Worm (Caenorhabditis elegans): ENCODE data around the gene M01D1.12.
"Not testable (repeated sequence)": the region's sequence is repeated elsewhere in the genome, so short reads cannot be mapped to it uniquely, and the experiment has no call there.

M01D1.12 gene

DNA sequence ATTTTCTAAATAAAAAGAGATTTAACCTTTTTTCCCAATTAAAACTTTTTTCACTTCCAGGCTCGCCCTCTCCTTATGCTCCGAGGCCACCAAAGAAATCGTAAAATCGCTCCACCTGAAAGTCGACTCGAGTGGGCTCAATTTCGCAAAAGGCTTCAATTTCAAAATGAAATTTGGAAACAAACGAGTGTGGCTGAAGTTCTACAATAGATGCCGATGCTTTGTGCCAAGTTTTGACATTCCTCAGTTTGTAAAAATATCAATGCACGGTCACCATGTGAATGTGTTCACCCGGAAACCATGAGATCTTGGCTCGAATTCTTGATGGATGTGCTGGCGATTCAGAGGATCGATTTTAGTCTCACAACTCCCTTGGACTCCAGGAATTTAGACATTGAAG is at the start of gene M01D1.12:
Gene M01D1.12 (plus strand): TSS at position 301 of the 400 bp plus-strand sequence.
- no peak for TF ChIP-seq scrt-1 (GFP tag; IDR thresholded peaks at IDR 0.05)
- no peak for TF ChIP-seq hnd-1 (tag; optimal IDR thresholded peaks at IDR 0.05)
- no peak for TF ChIP-seq aly-1 (tag; optimal IDR thresholded peaks at IDR 0.05)
- TF ChIP-seq pes-1 (GFP tag; IDR thresholded peaks at IDR 0.05), result no peak
- no peak for TF ChIP-seq tbx-11 (GFP tag; IDR thresholded peaks at IDR 0.05)
- TF ChIP-seq hmg-4 (GFP tag; optimal IDR thresholded peaks at IDR 0.05), result no peak
- TF ChIP-seq ceh-36 (tag; optimal IDR thresholded peaks at IDR 0.05), result no peak
- TF ChIP-seq ceh-13 (GFP tag; optimal IDR thresholded peaks at IDR 0.05), result no peak
- no peak for TF ChIP-seq hmbx-1 (tag; optimal IDR thresholded peaks at IDR 0.05)
- TF ChIP-seq B0310.2 (tag; optimal IDR thresholded peaks at IDR 0.05), result no peak

DNA sequence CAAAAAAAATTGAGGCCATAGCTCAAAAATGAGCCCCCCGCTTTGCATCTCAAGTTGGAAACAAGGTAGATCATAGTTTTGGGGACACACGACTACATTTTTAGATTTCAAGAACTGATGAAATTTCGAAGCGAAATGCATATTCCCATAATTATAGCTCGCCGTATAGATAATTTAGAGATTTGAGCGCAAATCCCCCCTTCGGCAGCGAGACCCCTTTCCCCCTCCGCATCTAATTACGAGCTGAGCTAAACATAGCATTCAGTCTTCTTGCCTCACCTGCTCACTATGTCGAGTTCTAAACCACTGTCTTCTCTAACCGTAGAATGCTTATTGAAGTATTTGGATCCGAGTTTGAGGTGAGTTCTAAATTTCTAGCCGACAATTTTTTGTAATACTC is 47.6 kb upstream of the M01D1.12 start, which contains the start of the genes fbxc-17 and fbxc-15:
Gene fbxc-17 (minus strand): TSS at position 101 of the 400 bp plus-strand sequence.
Gene fbxc-15 (plus strand): TSS at position 289 of the 400 bp plus-strand sequence.
- TF ChIP-seq aly-1 (tag; optimal IDR thresholded peaks at IDR 0.05) (no peak), tbx-37 (GFP tag; conservative IDR thresholded peaks at IDR 0.05) (no peak), flt-1 (GFP tag; IDR thresholded peaks at IDR 0.05) (no peak), ama-1 (optimal IDR thresholded peaks at IDR 0.05) (no peak), tbx-11 (GFP tag; IDR thresholded peaks at IDR 0.05) (no peak)

DNA sequence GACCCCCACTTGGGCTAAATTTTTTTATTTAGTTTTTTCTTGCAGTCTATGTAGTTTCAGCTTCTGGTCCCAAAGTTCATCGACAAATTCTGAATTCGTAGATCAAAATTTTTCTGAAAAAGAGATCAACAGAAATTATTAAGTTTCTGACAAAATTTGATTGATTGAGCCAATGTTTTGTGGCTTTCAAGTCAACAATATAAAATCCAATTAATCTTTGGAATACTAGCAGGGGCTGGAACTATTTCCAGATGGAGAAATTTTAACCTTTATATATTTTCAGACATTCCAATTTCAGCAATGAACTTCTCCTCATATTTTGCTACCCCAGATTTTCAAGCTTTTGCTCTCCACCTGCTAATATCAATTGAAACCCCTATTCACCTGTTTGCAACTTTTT is 43.9 kb upstream of the M01D1.12 start, which contains the start of gene srh-274:
Gene srh-274 (plus strand): TSS at position 301 of the 400 bp plus-strand sequence.
- no peak for TF ChIP-seq ets-7 (tag; optimal IDR thresholded peaks at IDR 0.05)
- no peak for TF ChIP-seq hmbx-1 (tag; optimal IDR thresholded peaks at IDR 0.05)
- TF ChIP-seq ceh-36 (tag; optimal IDR thresholded peaks at IDR 0.05), result no peak
- no peak for TF ChIP-seq F13C5.2 (tag; optimal IDR thresholded peaks at IDR 0.05)
- no peak for TF ChIP-seq ama-1 (optimal IDR thresholded peaks at IDR 0.05)
- TF ChIP-seq hmg-4 (GFP tag; optimal IDR thresholded peaks at IDR 0.05), result no peak

DNA sequence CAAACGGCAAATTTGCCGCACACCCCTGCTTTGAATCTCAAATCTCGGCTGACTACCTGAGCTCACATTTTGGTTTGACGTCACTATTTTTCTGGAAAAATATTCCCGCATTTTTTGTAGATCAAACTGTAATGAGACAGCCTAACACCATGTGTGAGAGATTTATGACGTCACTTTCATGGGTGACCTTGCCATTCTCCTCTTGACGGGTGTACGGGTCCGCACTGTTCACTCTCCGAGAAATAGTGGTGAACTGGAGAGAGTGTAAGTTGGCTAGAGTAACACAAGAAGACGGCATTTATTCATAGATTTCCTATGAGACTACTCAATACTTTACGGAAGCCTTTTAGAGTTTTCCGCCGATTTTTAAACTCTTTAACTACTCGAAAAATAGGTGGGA is 41.1 kb upstream of the M01D1.12 start, which contains the start of gene fbxc-40:
Gene fbxc-40 (plus strand): TSS at position 301 of the 400 bp plus-strand sequence.
- not testable (repeated sequence) for TF ChIP-seq B0310.2 (tag; optimal IDR thresholded peaks at IDR 0.05); hmbx-1 (tag; optimal IDR thresholded peaks at IDR 0.05); hmg-4 (GFP tag; optimal IDR thresholded peaks at IDR 0.05)

DNA sequence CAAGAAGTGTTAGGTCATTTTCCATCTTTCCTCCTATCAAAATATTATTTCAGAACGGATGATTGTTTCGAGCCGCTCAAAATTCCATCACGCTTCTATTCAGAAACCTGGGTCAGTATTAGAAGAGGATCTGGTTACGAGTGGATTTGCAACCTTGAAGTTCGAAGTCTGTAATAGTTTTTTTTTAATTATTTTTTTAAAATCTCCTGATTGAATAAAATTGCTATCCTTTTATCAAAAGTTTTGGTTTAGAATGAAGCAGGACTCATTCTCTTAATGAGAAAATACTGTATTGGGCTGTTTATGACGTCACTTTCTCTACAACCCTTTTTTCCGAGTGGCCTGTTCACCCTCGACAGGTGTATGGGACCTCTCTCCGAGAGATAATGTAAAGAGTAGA is 38.3 kb upstream of the M01D1.12 start, which contains the start of gene fbxc-39:
Gene fbxc-39 (plus strand): TSS at position 301 of the 400 bp plus-strand sequence.
- TF ChIP-seq hnd-1 (tag; optimal IDR thresholded peaks at IDR 0.05) (no peak), tbx-37 (GFP tag; conservative IDR thresholded peaks at IDR 0.05) (no peak)

DNA sequence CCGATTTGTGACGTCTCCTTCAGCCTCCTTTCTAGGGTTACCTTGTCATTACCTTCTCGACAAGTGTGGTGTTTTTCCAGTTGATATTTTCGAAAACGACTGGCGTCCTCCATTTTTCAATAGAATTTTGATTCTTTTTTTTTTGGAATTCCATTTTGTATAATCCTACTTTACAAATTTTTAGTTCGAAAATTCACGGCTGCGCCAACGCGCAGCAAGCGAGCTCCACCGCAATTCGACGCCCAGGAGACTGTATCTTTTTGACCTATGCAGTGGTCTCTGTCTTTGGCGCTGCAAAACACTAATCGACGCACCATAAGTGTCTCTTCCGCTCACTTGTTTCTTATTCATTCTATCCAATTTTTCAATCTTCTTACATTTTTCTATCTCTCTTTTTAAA is 35.5 kb upstream of the M01D1.12 start, which contains the start of gene fbxc-42:
Gene fbxc-42 (plus strand): TSS at position 301 of the 400 bp plus-strand sequence.
- TF ChIP-seq hmg-4 (GFP tag; optimal IDR thresholded peaks at IDR 0.05) (no peak), B0310.2 (tag; optimal IDR thresholded peaks at IDR 0.05) (no peak)

DNA sequence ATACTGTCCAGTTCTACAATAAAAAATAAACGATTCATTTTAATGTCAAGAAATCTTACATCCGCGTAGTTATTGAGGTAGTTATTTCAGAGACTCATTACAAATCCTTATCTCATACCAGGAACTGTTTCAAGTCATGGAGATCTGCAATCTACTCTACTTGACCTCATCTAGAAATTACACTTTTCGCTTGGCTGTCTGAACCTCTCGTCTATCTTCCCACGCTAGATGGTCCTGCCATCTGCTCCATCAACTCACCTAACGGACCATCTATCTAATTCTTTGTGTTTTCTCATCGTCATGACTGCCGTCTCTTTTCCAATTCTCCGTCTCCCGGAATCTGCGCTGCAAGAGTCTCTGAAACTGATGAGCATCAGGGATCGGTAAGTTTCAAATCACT is 32.5 kb upstream of the M01D1.12 start, which contains the start of gene F45D11.7:
Gene F45D11.7 (plus strand): TSS at position 301 of the 400 bp plus-strand sequence.
- TF ChIP-seq sea-1 (GFP tag; conservative IDR thresholded peaks at IDR 0.05); aly-1 (tag; optimal IDR thresholded peaks at IDR 0.05); scrt-1 (GFP tag; IDR thresholded peaks at IDR 0.05): not testable (repeated sequence)

DNA sequence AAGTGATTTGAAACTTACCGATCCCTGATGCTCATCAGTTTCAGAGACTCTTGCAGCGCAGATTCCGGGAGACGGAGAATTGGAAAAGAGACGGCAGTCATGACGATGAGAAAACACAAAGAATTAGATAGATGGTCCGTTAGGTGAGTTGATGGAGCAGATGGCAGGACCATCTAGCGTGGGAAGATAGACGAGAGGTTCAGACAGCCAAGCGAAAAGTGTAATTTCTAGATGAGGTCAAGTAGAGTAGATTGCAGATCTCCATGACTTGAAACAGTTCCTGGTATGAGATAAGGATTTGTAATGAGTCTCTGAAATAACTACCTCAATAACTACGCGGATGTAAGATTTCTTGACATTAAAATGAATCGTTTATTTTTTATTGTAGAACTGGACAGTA is 30.7 kb upstream of the M01D1.12 start, which contains the start of gene F45D11.11:
Gene F45D11.11 (minus strand): TSS at position 101 of the 400 bp plus-strand sequence.
- TF ChIP-seq ama-1 (optimal IDR thresholded peaks at IDR 0.05); tra-4 (tag; optimal IDR thresholded peaks at IDR 0.05); hmbx-1 (tag; optimal IDR thresholded peaks at IDR 0.05): not testable (repeated sequence)

DNA sequence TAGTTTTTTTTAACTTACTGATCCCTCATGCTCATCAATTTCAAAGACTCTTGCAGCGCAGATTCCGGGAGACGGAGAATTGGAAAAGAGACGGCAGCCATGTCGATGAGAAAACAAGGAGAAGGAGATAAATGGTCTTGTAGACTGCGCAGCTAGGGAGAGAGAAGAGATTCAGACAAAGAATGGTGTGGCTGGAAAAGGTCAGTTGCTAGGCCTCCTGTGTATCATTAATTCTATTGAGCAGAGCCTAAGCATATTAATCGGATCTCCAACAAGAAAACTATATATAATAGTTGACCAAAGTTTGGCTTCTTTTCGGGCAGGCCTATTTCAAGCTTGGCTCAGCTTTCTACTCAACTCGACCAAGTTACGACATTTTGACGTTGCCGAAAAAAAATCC is 27.3 kb upstream of the M01D1.12 start, which contains the start of gene fbxb-29:
Gene fbxb-29 (minus strand): TSS at position 101 of the 400 bp plus-strand sequence.
- no peak for TF ChIP-seq pes-1 (GFP tag; IDR thresholded peaks at IDR 0.05)
- TF ChIP-seq scrt-1 (GFP tag; IDR thresholded peaks at IDR 0.05), result no peak
- no peak for TF ChIP-seq tra-4 (tag; optimal IDR thresholded peaks at IDR 0.05)
- TF ChIP-seq hmg-4 (GFP tag; optimal IDR thresholded peaks at IDR 0.05), result no peak
- no peak for TF ChIP-seq ama-1 (optimal IDR thresholded peaks at IDR 0.05)
- no peak for TF ChIP-seq flt-1 (GFP tag; IDR thresholded peaks at IDR 0.05)
- no peak for TF ChIP-seq ceh-13 (GFP tag; optimal IDR thresholded peaks at IDR 0.05)
- no peak for TF ChIP-seq tbx-37 (GFP tag; conservative IDR thresholded peaks at IDR 0.05)
- no peak for TF ChIP-seq ets-7 (tag; optimal IDR thresholded peaks at IDR 0.05)
- TF ChIP-seq ceh-36 (tag; optimal IDR thresholded peaks at IDR 0.05), result no peak
- TF ChIP-seq sea-1 (GFP tag; conservative IDR thresholded peaks at IDR 0.05), result no peak
- no peak for TF ChIP-seq tbx-11 (GFP tag; IDR thresholded peaks at IDR 0.05)
- no peak for TF ChIP-seq hmbx-1 (tag; optimal IDR thresholded peaks at IDR 0.05)

Data from whole organism, early embryonic.